Worm (Caenorhabditis elegans) whole organism, mixed stage, embryonic: ENCODE data around the gene Y38F2AR.10.

Experiments used
- M03D4.4 ChIP-seq: sonication (generic microtip); optimal IDR thresholded peaks from 2 replicates; lab custom pipeline; 2017; ENCODE audit warnings: mild to moderate bottlenecking, missing genetic modification characterization, missing compliant biosample characterization
- bed-3 ChIP-seq: fragments of 200-800 bp; sonication (Bioruptor generic); optimal IDR thresholded peaks from 3 replicates; lab custom pipeline; 2018; ENCODE audit warnings: mild to moderate bottlenecking, missing genetic modification characterization, moderate library complexity, missing compliant biosample characterization
- blmp-1 ChIP-seq: fragments of 150-350 bp; optimal IDR thresholded peaks from 2 replicates; lab custom pipeline; 2014; ENCODE audit warnings: missing biosample characterization, missing genetic modification characterization
- ceh-39 ChIP-seq: fragments of 150-350 bp; optimal IDR thresholded peaks from 2 replicates; lab custom pipeline; 2014; ENCODE audit warnings: missing biosample characterization, missing genetic modification characterization
- ceh-43 ChIP-seq: fragments of 200-800 bp; sonication (Bioruptor generic); optimal IDR thresholded peaks from 2 replicates; lab custom pipeline; 2018; ENCODE audit warnings: mild to moderate bottlenecking, missing genetic modification characterization, moderate library complexity, missing compliant biosample characterization
- ceh-83 ChIP-seq: fragments of 200-800 bp; sonication (Bioruptor generic); optimal IDR thresholded peaks from 2 replicates; lab custom pipeline; 2018; ENCODE audit warnings: mild to moderate bottlenecking, missing genetic modification characterization, missing compliant biosample characterization
- elt-1 ChIP-seq: sonication (generic microtip); optimal IDR thresholded peaks from 2 replicates; lab custom pipeline; 2017; ENCODE audit warnings: missing genetic modification characterization, mild to moderate bottlenecking, missing compliant biosample characterization, antibody characterized with exemption, moderate library complexity, borderline replicate concordance; ENCODE audit not compliant: insufficient read depth
- elt-3 ChIP-seq: fragments of 150-350 bp; optimal IDR thresholded peaks from 2 replicates; lab custom pipeline; 2014; ENCODE audit warnings: missing biosample characterization, missing genetic modification characterization
- flh-1 ChIP-seq: fragments of 200-800 bp; sonication (Bioruptor generic); optimal IDR thresholded peaks from 2 replicates; lab custom pipeline; 2018; ENCODE audit warnings: mild to moderate bottlenecking, missing genetic modification characterization, moderate library complexity, missing compliant biosample characterization
- ham-2 ChIP-seq: fragments of 200-800 bp; sonication (Bioruptor generic); optimal IDR thresholded peaks from 2 replicates; lab custom pipeline; 2018; ENCODE audit warnings: mild to moderate bottlenecking, missing genetic modification characterization, missing compliant biosample characterization
- hlh-1 ChIP-seq: fragments of 150-350 bp; optimal IDR thresholded peaks from 2 replicates; lab custom pipeline; 2014; ENCODE audit warnings: missing biosample characterization, missing genetic modification reagents, missing genetic modification characterization
- lin-13 ChIP-seq: fragments of 150-350 bp; optimal IDR thresholded peaks from 2 replicates; lab custom pipeline; 2014; ENCODE audit warnings: missing biosample characterization, missing genetic modification characterization
- lin-32 ChIP-seq: fragments of 200-800 bp; sonication (Bioruptor generic); optimal IDR thresholded peaks from 2 replicates; lab custom pipeline; 2018; ENCODE audit warnings: mild to moderate bottlenecking, missing genetic modification characterization, missing compliant biosample characterization
- lsy-2 ChIP-seq: fragments of 150-350 bp; optimal IDR thresholded peaks from 2 replicates; lab custom pipeline; 2014; ENCODE audit warnings: missing biosample characterization, missing genetic modification characterization
- mab-5 ChIP-seq: fragments of 150-350 bp; optimal IDR thresholded peaks from 2 replicates; lab custom pipeline; 2014; ENCODE audit warnings: missing biosample characterization, missing genetic modification characterization
- mep-1 ChIP-seq: fragments of 150-350 bp; optimal IDR thresholded peaks from 2 replicates; lab custom pipeline; 2017; ENCODE audit warnings: missing biosample characterization, missing genetic modification reagents, missing genetic modification characterization, inconsistent platforms
- mls-2 ChIP-seq: sonication (generic microtip); optimal IDR thresholded peaks from 2 replicates; lab custom pipeline; 2016; ENCODE audit warnings: mild to moderate bottlenecking, missing genetic modification characterization, moderate library complexity, missing compliant biosample characterization
- nhr-12 ChIP-seq: fragments of 150-350 bp; optimal IDR thresholded peaks from 2 replicates; lab custom pipeline; 2014; ENCODE audit warnings: missing biosample characterization, missing genetic modification characterization
- nhr-2 ChIP-seq: fragments of 150-350 bp; optimal IDR thresholded peaks from 2 replicates; lab custom pipeline; 2014; ENCODE audit warnings: missing biosample characterization, missing genetic modification characterization
- nhr-237 ChIP-seq: fragments of 150-350 bp; optimal IDR thresholded peaks from 2 replicates; lab custom pipeline; 2014; ENCODE audit warnings: missing biosample characterization, missing genetic modification characterization
- nhr-28 ChIP-seq: fragments of 150-350 bp; optimal IDR thresholded peaks from 2 replicates; lab custom pipeline; 2014; ENCODE audit warnings: missing biosample characterization, missing genetic modification characterization
- pha-4 ChIP-seq: fragments of 150-350 bp; optimal IDR thresholded peaks from 2 replicates; lab custom pipeline; 2018; ENCODE audit warnings: missing biosample characterization, missing genetic modification reagents, missing genetic modification characterization
- sem-2 ChIP-seq: fragments of 200-800 bp; sonication (Bioruptor generic); optimal IDR thresholded peaks from 2 replicates; lab custom pipeline; 2018; ENCODE audit warnings: mild to moderate bottlenecking, missing genetic modification characterization, missing compliant biosample characterization
- snpc-4 ChIP-seq: fragments of 150-350 bp; optimal IDR thresholded peaks from 2 replicates; lab custom pipeline; 2014; ENCODE audit warnings: missing biosample characterization, missing genetic modification characterization
- sptf-1 ChIP-seq: sonication (generic microtip); optimal IDR thresholded peaks from 2 replicates; lab custom pipeline; 2017; ENCODE audit warnings: mild to moderate bottlenecking, missing genetic modification characterization, moderate library complexity, missing compliant biosample characterization
- tbx-8 ChIP-seq: fragments of 200-800 bp; sonication (Bioruptor generic); optimal IDR thresholded peaks from 2 replicates; lab custom pipeline; 2018; ENCODE audit warnings: mild to moderate bottlenecking, missing genetic modification characterization, moderate library complexity, missing compliant biosample characterization
- unc-120 ChIP-seq: sonication (generic microtip); optimal IDR thresholded peaks from 2 replicates; lab custom pipeline; 2017; ENCODE audit warnings: missing genetic modification characterization, missing compliant biosample characterization; ENCODE audit not compliant: poor library complexity, severe bottlenecking
- unc-39 ChIP-seq: fragments of 150-350 bp; optimal IDR thresholded peaks from 2 replicates; lab custom pipeline; 2014; ENCODE audit warnings: missing biosample characterization, missing genetic modification characterization
- unc-62 ChIP-seq: fragments of 150-350 bp; optimal IDR thresholded peaks from 2 replicates; lab custom pipeline; 2014; ENCODE audit warnings: missing biosample characterization, missing genetic modification reagents, missing genetic modification characterization
- zip-8 ChIP-seq: fragments of 150-350 bp; optimal IDR thresholded peaks from 2 replicates; lab custom pipeline; 2014; ENCODE audit warnings: missing biosample characterization, missing genetic modification characterization
- ztf-11 ChIP-seq: fragments of 150-350 bp; optimal IDR thresholded peaks from 2 replicates; lab custom pipeline; 2014; ENCODE audit warnings: missing biosample characterization, missing genetic modification characterization

Y38F2AR.10 gene

ce11 chrIV:2400651-2401050 lies 1.3 kb upstream of the Y38F2AR.10 start:
- TF ChIP-seq hlh-1 (tag; lab: Kevin White, UChicago), result no peak
- TF ChIP-seq ztf-11 (tag; lab: Kevin White, UChicago), result no peak
- TF ChIP-seq elt-3, result no peak
- TF ChIP-seq lsy-2 (tag; lab: Kevin White, UChicago), result no peak
- TF ChIP-seq ham-2 (GFP tag; lab: Kevin White, UChicago), result no peak
- no peak for TF ChIP-seq bed-3 (GFP tag; lab: Kevin White, UChicago)
- TF ChIP-seq mls-2 (tag; lab: Kevin White, UChicago), result no peak
- TF ChIP-seq mab-5 (tag; lab: Kevin White, UChicago), result no peak

- no peak for TF ChIP-seq bed-3 (GFP tag; lab: Kevin White, UChicago)
- peak; percentile 18 for TF ChIP-seq ham-2 (GFP tag; lab: Kevin White, UChicago)
- TF ChIP-seq sptf-1 (tag; lab: Kevin White, UChicago), result no peak
Measured at ce11 chrIV:2398317-2398716, 1.0 kb downstream of the Y38F2AR.10 start.

ce11 chrIV:2395997-2396396 lies 3.3 kb downstream of the Y38F2AR.10 start:
- TF ChIP-seq unc-62, result no peak
- no peak for TF ChIP-seq lin-13
- TF ChIP-seq unc-120 (tag; lab: Kevin White, UChicago), result no peak
- no peak for TF ChIP-seq pha-4 (tag; lab: Kevin White, UChicago)
- no peak for TF ChIP-seq M03D4.4 (tag; lab: Kevin White, UChicago)
- no peak for TF ChIP-seq blmp-1 (tag; lab: Kevin White, UChicago)
- TF ChIP-seq tbx-8, result no peak
- no peak for TF ChIP-seq unc-39 (tag; lab: Kevin White, UChicago)
- no peak for TF ChIP-seq nhr-2 (tag; lab: Kevin White, UChicago)
- TF ChIP-seq elt-1 (tag; lab: Kevin White, UChicago), result no peak
- no peak for TF ChIP-seq ham-2 (GFP tag; lab: Kevin White, UChicago)
- TF ChIP-seq ceh-39 (tag; lab: Kevin White, UChicago), result no peak
- no peak for TF ChIP-seq ceh-83 (GFP tag; lab: Kevin White, UChicago)
- TF ChIP-seq nhr-237 (tag; lab: Kevin White, UChicago), result no peak
- no peak for TF ChIP-seq hlh-1 (tag; lab: Kevin White, UChicago)
- TF ChIP-seq, all 35 proteins: peak for 0

ce11 chrIV:2393023-2393422 lies 6.3 kb downstream of the Y38F2AR.10 start:
- TF ChIP-seq sem-2 (GFP tag; lab: Kevin White, UChicago), result no peak
- TF ChIP-seq pha-4 (tag; lab: Kevin White, UChicago), result no peak
- no peak for TF ChIP-seq flh-1 (GFP tag; lab: Kevin White, UChicago)

ce11 chrIV:2391809-2392208 lies 7.5 kb downstream of the Y38F2AR.10 start:
- no peak for TF ChIP-seq ceh-43
- TF ChIP-seq mls-2 (tag; lab: Kevin White, UChicago), result no peak
- no peak for TF ChIP-seq elt-3
- no peak for TF ChIP-seq unc-120 (tag; lab: Kevin White, UChicago)
- no peak for TF ChIP-seq ceh-39 (tag; lab: Kevin White, UChicago)
- no peak for TF ChIP-seq nhr-2 (tag; lab: Kevin White, UChicago)
- TF ChIP-seq hlh-1 (tag; lab: Kevin White, UChicago), result no peak
- no peak for TF ChIP-seq nhr-12
- no peak for TF ChIP-seq pha-4 (tag; lab: Kevin White, UChicago)
- no peak for TF ChIP-seq snpc-4 (tag; lab: Kevin White, UChicago)
- no peak for TF ChIP-seq ceh-83 (GFP tag; lab: Kevin White, UChicago)
- TF ChIP-seq blmp-1 (tag; lab: Kevin White, UChicago), result no peak
- no peak for TF ChIP-seq flh-1 (GFP tag; lab: Kevin White, UChicago)
- TF ChIP-seq nhr-28 (tag; lab: Kevin White, UChicago), result no peak
- TF ChIP-seq mep-1, result no peak
- no peak for TF ChIP-seq mab-5 (tag; lab: Kevin White, UChicago)
- no peak for TF ChIP-seq lin-32
- TF ChIP-seq bed-3 (GFP tag; lab: Kevin White, UChicago), result no peak

ce11 chrIV:2390804-2391203 lies 8.5 kb downstream of the Y38F2AR.10 start, which contains the start of gene eri-5:
Gene eri-5, plus strand, starts transcription at chrIV:2390821.
- TF ChIP-seq ceh-43 (no peak), flh-1 (GFP tag; lab: Kevin White, UChicago) (no peak), hlh-1 (tag; lab: Kevin White, UChicago) (no peak), zip-8 (tag; lab: Kevin White, UChicago) (no peak), bed-3 (GFP tag; lab: Kevin White, UChicago) (no peak), ceh-39 (tag; lab: Kevin White, UChicago) (no peak), unc-62 (no peak), nhr-12 (no peak), ham-2 (GFP tag; lab: Kevin White, UChicago) (no peak), sptf-1 (tag; lab: Kevin White, UChicago) (no peak), blmp-1 (tag; lab: Kevin White, UChicago) (no peak)
